Fruit fly (Drosophila melanogaster) whole organism, embryonic: ENCODE results near the gene dock.
A peak's percentile ranks its signal among the peaks of the same experiment; 100 is the strongest.

Experiments used
- CG10267 ChIP-seq: fragments of 200-800 bp; sonication (Bioruptor generic); optimal IDR thresholded peaks from 2 replicates; lab custom pipeline; 2018; ENCODE audit warnings: missing biosample characterization, mild to moderate bottlenecking, missing genetic modification characterization, moderate library complexity
- CG10274 ChIP-seq: fragments of 200-800 bp; sonication (Bioruptor generic); optimal IDR thresholded peaks from 3 replicates; lab custom pipeline; 2017; ENCODE audit warnings: missing biosample characterization, mild to moderate bottlenecking, missing genetic modification characterization
- CG11247 ChIP-seq: fragments of 200-800 bp; sonication (Bioruptor generic); IDR thresholded peaks from 2 replicates; pipeline ENCODE4 v1.3.6; 2022; ENCODE audit warnings: missing biosample characterization, missing genetic modification characterization
- CG12104 ChIP-seq: fragments of 200-800 bp; sonication (Bioruptor generic); optimal IDR thresholded peaks from 3 replicates; lab custom pipeline; 2016; ENCODE audit warnings: missing biosample characterization, missing genetic modification characterization
- CG13894 ChIP-seq: fragments of 200-800 bp; sonication (Bioruptor generic); optimal IDR thresholded peaks from 3 replicates; lab custom pipeline; 2018; ENCODE audit warnings: missing biosample characterization, mild to moderate bottlenecking, missing genetic modification characterization, moderate library complexity
- CG1647 ChIP-seq: fragments of 200-800 bp; sonication (Bioruptor generic); optimal IDR thresholded peaks from 3 replicates; lab custom pipeline; 2016; ENCODE audit warnings: missing biosample characterization, missing genetic modification characterization
- CG30020 ChIP-seq: fragments of 200-800 bp; optimal IDR thresholded peaks from 2 replicates; lab custom pipeline; 2019; ENCODE audit warnings: missing biosample characterization, mild to moderate bottlenecking, missing genetic modification characterization, moderate library complexity
- CG30403 ChIP-seq: fragments of 200-800 bp; sonication (Bioruptor generic); optimal IDR thresholded peaks from 3 replicates; lab custom pipeline; 2016; ENCODE audit warnings: missing biosample characterization, missing genetic modification characterization
- CG31365 ChIP-seq: fragments of 200-800 bp; sonication (Bioruptor generic); optimal IDR thresholded peaks from 2 replicates; lab custom pipeline; 2018; ENCODE audit warnings: missing biosample characterization, mild to moderate bottlenecking, missing genetic modification characterization
- CG33213 ChIP-seq: fragments of 200-800 bp; sonication (Bioruptor generic); optimal IDR thresholded peaks from 3 replicates; lab custom pipeline; 2016; ENCODE audit warnings: missing biosample characterization, missing genetic modification characterization
- CG34422 ChIP-seq: fragments of 200-800 bp; sonication (Bioruptor generic); IDR thresholded peaks from 3 replicates; pipeline ENCODE4 v1.3.6; 2022; ENCODE audit warnings: missing biosample characterization, missing genetic modification characterization
- CG5953 ChIP-seq: fragments of 200-800 bp; sonication (Bioruptor generic); IDR thresholded peaks from 2 replicates; pipeline ENCODE4 v1.3.6; 2022; ENCODE audit warnings: missing biosample characterization, missing genetic modification characterization
- CG6254 ChIP-seq: fragments of 200-800 bp; sonication (Bioruptor generic); optimal IDR thresholded peaks from 3 replicates; lab custom pipeline; 2017; ENCODE audit warnings: mild to moderate bottlenecking, missing biosample characterization, missing genetic modification reagents, missing genetic modification characterization
- CG6689 ChIP-seq: fragments of 200-800 bp; sonication (Bioruptor generic); IDR thresholded peaks from 2 replicates; pipeline ENCODE4 v1.3.6; 2022; ENCODE audit warnings: missing biosample characterization, missing genetic modification characterization
- CG8359 ChIP-seq: fragments of 200-800 bp; sonication (Bioruptor generic); optimal IDR thresholded peaks from 2 replicates; lab custom pipeline; 2017; ENCODE audit warnings: missing biosample characterization, mild to moderate bottlenecking, missing genetic modification characterization, borderline replicate concordance
- CG8478 ChIP-seq: fragments of >200 bp; optimal IDR thresholded peaks from 2 replicates; lab custom pipeline; 2018
- CG8924 ChIP-seq: fragments of 200-800 bp; optimal IDR thresholded peaks from 3 replicates; lab custom pipeline; 2019; ENCODE audit warnings: missing biosample characterization, mild to moderate bottlenecking, missing genetic modification characterization, moderate library complexity
- CG9876 ChIP-seq: fragments of 200-800 bp; sonication (Bioruptor generic); optimal IDR thresholded peaks from 2 replicates; lab custom pipeline; 2016; ENCODE audit warnings: missing biosample characterization, missing genetic modification characterization
- CTCF ChIP-seq: fragments of 200-800 bp; sonication (Bioruptor generic); optimal IDR thresholded peaks from 2 replicates; lab custom pipeline; 2017; ENCODE audit warnings: missing biosample characterization, mild to moderate bottlenecking, missing genetic modification characterization, moderate library complexity
- E2f2 ChIP-seq: fragments of 200-800 bp; sonication (Bioruptor generic); IDR thresholded peaks from 2 replicates; pipeline ENCODE4 v1.3.6; 2022; ENCODE audit warnings: missing biosample characterization, missing genetic modification characterization
- Eip74EF ChIP-seq, 2 experiments: fragments of 200-800 bp in 1 of 2; fragments of >200 bp in 1 of 2; sonication (Bioruptor generic) in 1 of 2; optimal IDR thresholded peaks; 2 replicates each; lab custom pipeline; 2017 to 2019; ENCODE audit warnings: missing biosample characterization in 2 of 2, missing genetic modification characterization in 2 of 2, mild to moderate bottlenecking in 1 of 2, moderate library complexity in 1 of 2
- HHEX ChIP-seq: fragments of 200-800 bp; sonication (Bioruptor generic); optimal IDR thresholded peaks from 3 replicates; lab custom pipeline; 2017; ENCODE audit warnings: missing biosample characterization, mild to moderate bottlenecking, missing genetic modification characterization, missing genetic modification reagents
- HmgD ChIP-seq: fragments of 200-800 bp; sonication (Bioruptor generic); optimal IDR thresholded peaks from 3 replicates; lab custom pipeline; 2016; ENCODE audit warnings: missing biosample characterization, missing genetic modification characterization
- Mad ChIP-seq: fragments of 200-800 bp; sonication (Bioruptor generic); optimal IDR thresholded peaks from 2 replicates; lab custom pipeline; 2016; ENCODE audit warnings: missing biosample characterization, missing genetic modification characterization
- Max ChIP-seq: fragments of 200-800 bp; sonication (Bioruptor generic); optimal IDR thresholded peaks from 2 replicates; lab custom pipeline; 2016; ENCODE audit warnings: missing biosample characterization, mild to moderate bottlenecking, missing genetic modification characterization
- Med ChIP-seq: fragments of 200-800 bp; sonication (Bioruptor generic); peaks from one replicate; lab custom pipeline; 2016; ENCODE audit warnings: missing biosample characterization, missing genetic modification characterization, mild to moderate bottlenecking, inconsistent platforms, moderate library complexity
- Meics ChIP-seq: fragments of 200-800 bp; sonication (Bioruptor generic); optimal IDR thresholded peaks from 2 replicates; lab custom pipeline; 2017; ENCODE audit warnings: missing biosample characterization, mild to moderate bottlenecking, missing genetic modification characterization
- Scr ChIP-seq: fragments of 200-800 bp; sonication (Bioruptor generic); IDR thresholded peaks from 2 replicates; pipeline ENCODE4 v1.3.6; 2022; ENCODE audit warnings: missing biosample characterization, missing genetic modification characterization; ENCODE audit not compliant: partially characterized antibody
- Taf1 ChIP-seq: fragments of 200-800 bp; sonication (Bioruptor generic); IDR thresholded peaks from 2 replicates; pipeline ENCODE4 v1.3.6; 2022; ENCODE audit warnings: missing biosample characterization, missing genetic modification characterization
- ab ChIP-seq: fragments of 200-800 bp; sonication (Bioruptor generic); optimal IDR thresholded peaks from 2 replicates; lab custom pipeline; 2016; ENCODE audit warnings: missing biosample characterization, missing genetic modification characterization
- bowl ChIP-seq: fragments of 200-800 bp; sonication (Bioruptor generic); IDR thresholded peaks from 2 replicates; pipeline ENCODE4 v1.3.6; 2022; ENCODE audit warnings: missing biosample characterization, missing genetic modification characterization
- cas ChIP-seq: fragments of 200-800 bp; sonication (Bioruptor generic); IDR thresholded peaks from 2 replicates; pipeline ENCODE4 v1.3.6; 2022; ENCODE audit warnings: missing biosample characterization, missing genetic modification characterization
- eve ChIP-seq, 2 experiments: fragments of >200 bp; optimal IDR thresholded peaks; 2 replicates each; lab custom pipeline; 2017; ENCODE audit warnings: missing biosample characterization in 2 of 2, missing genetic modification characterization in 2 of 2
- exex ChIP-seq: fragments of 200-800 bp; sonication (Bioruptor generic); optimal IDR thresholded peaks from 4 replicates; lab custom pipeline; 2018; ENCODE audit warnings: missing biosample characterization, mild to moderate bottlenecking, missing genetic modification characterization, moderate library complexity
- fru ChIP-seq: fragments of >200 bp; optimal IDR thresholded peaks from 2 replicates; lab custom pipeline; 2017
- gsb-n ChIP-seq: fragments of 200-800 bp; sonication (Bioruptor generic); optimal IDR thresholded peaks from 3 replicates; lab custom pipeline; 2018; ENCODE audit warnings: missing biosample characterization, mild to moderate bottlenecking, missing genetic modification characterization
- hkb ChIP-seq, 2 experiments: fragments of 200-800 bp in 1 of 2; fragments of >200 bp in 1 of 2; sonication (Bioruptor generic) in 1 of 2; IDR thresholded peaks in 1 of 2; optimal IDR thresholded peaks in 1 of 2; 2 replicates each; pipeline versions ENCODE4 v1.3.6 to Lab custom; 2017 to 2022; ENCODE audit warnings: missing biosample characterization in 1 of 2, missing genetic modification characterization in 1 of 2
- ken ChIP-seq: fragments of 200-800 bp; sonication (Bioruptor generic); IDR thresholded peaks from 3 replicates; pipeline ENCODE4 v1.3.6; 2022; ENCODE audit warnings: missing biosample characterization, missing genetic modification characterization
- lola ChIP-seq, 3 experiments: fragments of >200 bp in 2 of 3; fragments of 200-800 bp in 1 of 3; sonication (Bioruptor generic) in 1 of 3; optimal IDR thresholded peaks; 2 replicates each; lab custom pipeline; 2017 to 2019; ENCODE audit warnings: missing biosample characterization in 3 of 3, missing genetic modification characterization in 3 of 3, mild to moderate bottlenecking in 1 of 3, moderate library complexity in 1 of 3
- maf-S ChIP-seq: fragments of 200-800 bp; sonication (Bioruptor generic); optimal IDR thresholded peaks from 2 replicates; lab custom pipeline; 2016; ENCODE audit warnings: missing biosample characterization, missing genetic modification characterization
- peb ChIP-seq: fragments of 200-800 bp; sonication (Bioruptor generic); IDR thresholded peaks from 2 replicates; pipeline ENCODE4 v1.3.6; 2022; ENCODE audit warnings: missing biosample characterization, missing genetic modification characterization
- prd ChIP-seq, 3 experiments: fragments of >200 bp in 2 of 3; fragments of 200-800 bp in 1 of 3; sonication (Bioruptor generic) in 1 of 3; optimal IDR thresholded peaks in 2 of 3; IDR thresholded peaks in 1 of 3; 2 replicates in 2 of 3; 3 replicates in 1 of 3; pipeline versions ENCODE4 v1.3.6 to Lab custom; 2017 to 2022; ENCODE audit warnings: missing biosample characterization in 1 of 3, missing genetic modification characterization in 1 of 3
- repo ChIP-seq: fragments of 200-800 bp; sonication (Bioruptor generic); optimal IDR thresholded peaks from 2 replicates; lab custom pipeline; 2016; ENCODE audit warnings: missing biosample characterization, missing genetic modification characterization
- row ChIP-seq: fragments of 200-800 bp; sonication (Bioruptor generic); IDR thresholded peaks from 3 replicates; pipeline ENCODE4 v1.3.6; 2022; ENCODE audit warnings: missing biosample characterization, missing genetic modification characterization
- sens ChIP-seq: fragments of 200-800 bp; sonication (Bioruptor generic); peaks from one replicate; lab custom pipeline; 2016; ENCODE audit warnings: missing biosample characterization, missing genetic modification characterization
- sisA ChIP-seq: fragments of 200-800 bp; sonication (Bioruptor generic); IDR thresholded peaks from 2 replicates; pipeline ENCODE4 v1.3.6; 2022; ENCODE audit warnings: missing biosample characterization, missing genetic modification characterization
- slou ChIP-seq: fragments of 200-800 bp; sonication (Bioruptor generic); optimal IDR thresholded peaks from 3 replicates; lab custom pipeline; 2016; ENCODE audit warnings: missing biosample characterization, missing genetic modification characterization
- slp2 ChIP-seq: fragments of 200-800 bp; sonication (Bioruptor generic); optimal IDR thresholded peaks from 2 replicates; lab custom pipeline; 2016; ENCODE audit warnings: missing biosample characterization, missing genetic modification characterization
- tup ChIP-seq: fragments of 200-800 bp; sonication (Bioruptor generic); optimal IDR thresholded peaks from 2 replicates; lab custom pipeline; 2016; ENCODE audit warnings: missing biosample characterization, mild to moderate bottlenecking, missing genetic modification characterization, moderate library complexity
- unpg ChIP-seq: fragments of 200-800 bp; sonication (Bioruptor generic); optimal IDR thresholded peaks from 3 replicates; lab custom pipeline; 2018; ENCODE audit warnings: missing biosample characterization, mild to moderate bottlenecking, missing genetic modification characterization, moderate library complexity

The dock gene

DNA sequence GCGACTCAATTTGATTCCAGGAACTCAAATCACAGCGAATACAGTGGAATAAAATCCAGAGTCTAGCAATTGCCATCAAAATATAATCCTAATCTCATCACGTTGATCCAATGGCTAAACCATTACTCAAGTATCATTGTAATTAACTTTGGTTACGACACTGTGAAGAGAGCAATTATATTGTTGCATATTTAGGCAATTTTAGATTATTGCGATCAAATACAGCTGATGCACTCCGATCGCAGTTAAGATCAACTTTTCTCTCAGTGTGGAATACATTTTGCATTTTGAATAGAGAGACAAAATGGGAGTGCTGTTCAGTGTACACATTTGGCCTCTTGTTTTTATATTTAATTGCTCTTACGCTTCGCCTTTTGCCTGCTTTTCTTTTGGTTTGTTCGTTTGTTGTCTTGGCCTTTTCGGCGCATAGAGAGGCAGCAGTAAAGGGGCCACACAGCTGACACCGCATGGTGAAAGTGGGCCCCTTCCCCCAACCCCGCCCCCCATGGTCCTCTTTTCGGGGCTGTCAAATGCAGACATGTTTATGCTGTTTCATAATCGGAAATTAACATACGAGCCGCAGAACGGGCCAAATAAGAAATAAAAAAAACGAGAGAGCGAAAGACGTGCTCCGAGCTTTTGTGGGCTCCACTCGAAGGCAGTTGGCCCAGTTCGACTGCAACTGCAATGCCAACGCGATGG is 20.5 kb downstream of the dock start (continued):
- TF ChIP-seq hkb (optimal IDR thresholded peaks at IDR 0.05; lab: Kevin White, UChicago) (no peak), hkb (GFP tag; IDR thresholded peaks at IDR 0.05; lab: Robert Waterston, UW) (peak; percentile 31; the same call in 1 of the 2 replicates), CG10267 (peak; percentile 42), ab (GFP tag; lab: Kevin White, UChicago) (peak; percentile 63), sens (GFP tag; lab: Kevin White, UChicago) (peak; percentile 96), CG30403 (GFP tag; lab: Kevin White, UChicago) (peak; percentile 66), CG5953 (no peak), exex (no peak), CTCF (GFP tag; lab: Kevin White, UChicago) (no peak), CG31365 (tag; lab: Kevin White, UChicago) (peak; percentile 43), CG13894 (tag; lab: Kevin White, UChicago) (no peak), ken (GFP tag; lab: Robert Waterston, UW) (0 out of 3 replicates have a peak, but pooled peaks have one; percentile 21), slou (no peak), Meics (GFP tag; lab: Kevin White, UChicago) (peak; percentile 26), Mad (GFP tag; lab: Kevin White, UChicago) (peak; percentile 42), E2f2 (GFP tag; lab: Robert Waterston, UW) (no peak), bowl (GFP tag; lab: Robert Waterston, UW) (no peak), CG11247 (GFP tag; lab: Robert Waterston, UW) (no peak), Scr (GFP tag; lab: Robert Waterston, UW) (no peak), CG8478 (lab: Kevin White, UChicago) (no peak), slp2 (GFP tag; lab: Kevin White, UChicago) (peak; percentile 62), tup (GFP tag; lab: Kevin White, UChicago) (no peak), repo (no peak), eve (GFP tag; optimal IDR thresholded peaks at IDR 0.05; lab: Kevin White, UChicago) (no peak), Med (GFP tag; lab: Kevin White, UChicago) (peak; percentile 93), fru (lab: Kevin White, UChicago) (no peak), cas (GFP tag; lab: Robert Waterston, UW) (no peak), Max (GFP tag; lab: Kevin White, UChicago) (peak; percentile 5), CG1647 (GFP tag; lab: Kevin White, UChicago) (peak; percentile 48), Taf1 (GFP tag; lab: Robert Waterston, UW) (no peak), CG9876 (GFP tag; lab: Kevin White, UChicago) (no peak), CG6689 (peak; percentile 67), peb (no peak), HmgD (GFP tag; lab: Kevin White, UChicago) (no peak), Eip74EF (GFP tag; optimal IDR thresholded peaks at IDR 0.05; lab: Kevin White, UChicago) (peak in 1 of 2 experiments; percentile 87), CG30020 (tag; lab: Kevin White, UChicago) (no peak), CG34422 (GFP tag; lab: Robert Waterston, UW) (peak; percentile 8; the same call in 1 of the 3 replicates), sisA (GFP tag; lab: Robert Waterston, UW) (peak; percentile 67), CG12104 (GFP tag; lab: Kevin White, UChicago) (no peak), maf-S (GFP tag; lab: Kevin White, UChicago) (peak; percentile 37), unpg (GFP tag; lab: Kevin White, UChicago) (peak; percentile 71), CG8924 (peak; percentile 50), CG6254 (GFP tag; lab: Kevin White, UChicago) (peak; percentile 44), gsb-n (tag; lab: Kevin White, UChicago) (peak; percentile 50), row (GFP tag; lab: Robert Waterston, UW) (peak; percentile 70), prd (optimal IDR thresholded peaks at IDR 0.05; lab: Kevin White, UChicago) (no peak), prd (GFP tag; IDR thresholded peaks at IDR 0.05; lab: Robert Waterston, UW) (peak; percentile 62; the same call in 2 of the 3 replicates), CG33213 (GFP tag; lab: Kevin White, UChicago) (peak; percentile 39), HHEX (GFP tag; lab: Kevin White, UChicago) (peak; percentile 40), CG8359 (GFP tag; lab: Kevin White, UChicago) (no peak), lola (GFP tag; optimal IDR thresholded peaks at IDR 0.05; lab: Kevin White, UChicago) (peak in 1 of 3 experiments; percentile 19), CG10274 (GFP tag; lab: Kevin White, UChicago) (no peak)
